Fruit fly (Drosophila melanogaster): ENCODE measurements around the gene Rhau.

Gene Rhau

DNA sequence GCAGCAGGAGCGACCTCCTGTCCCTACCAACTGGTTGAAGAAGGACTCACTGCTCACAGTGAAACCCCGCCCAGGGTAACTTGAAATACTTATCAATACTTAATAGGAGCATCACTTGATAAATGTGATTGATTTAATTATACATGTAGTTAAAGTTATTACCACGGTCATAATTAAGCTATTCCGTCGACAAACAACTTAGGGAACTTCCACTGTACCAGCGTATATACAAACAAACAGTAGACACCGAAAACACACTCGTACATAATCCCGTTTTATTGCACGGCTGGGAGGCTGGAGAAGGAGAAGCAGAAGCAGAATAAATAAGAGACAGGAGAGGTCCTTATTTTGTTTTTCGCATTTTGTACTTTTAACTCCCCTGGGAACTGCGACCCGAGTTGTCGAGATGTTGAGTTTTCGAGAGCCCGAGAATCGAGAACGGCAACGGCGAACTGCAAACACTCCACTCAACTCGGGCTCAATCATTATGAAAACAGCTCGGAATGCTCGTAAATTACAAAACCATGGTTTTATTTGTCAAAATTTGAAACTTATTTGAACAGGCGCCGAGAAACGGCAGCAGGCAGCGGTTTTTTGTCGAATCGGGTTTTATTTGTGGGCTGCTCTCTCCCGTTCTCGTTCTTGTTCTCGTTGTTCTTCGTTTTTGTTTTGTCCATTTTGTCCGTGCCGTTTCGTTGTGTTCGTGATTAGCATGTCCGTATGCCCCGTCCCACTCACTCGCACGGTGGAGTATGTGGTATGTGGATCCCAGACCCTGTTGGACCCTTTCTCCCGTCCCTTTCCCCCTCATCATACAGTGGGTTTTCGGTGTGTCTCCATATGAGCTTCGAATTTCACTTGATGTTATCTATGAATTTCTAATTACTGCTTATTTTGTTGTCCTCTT, 42.5 kb upstream of the Rhau start (continued):
- TF ChIP-seq CG10462 (GFP tag; optimal IDR thresholded peaks at IDR 0.05) (peak; percentile 38), Dref (GFP tag; IDR thresholded peaks at IDR 0.05) (no peak), phol (tag; optimal IDR thresholded peaks at IDR 0.05) (peak; percentile 57), fd64A (GFP tag; optimal IDR thresholded peaks at IDR 0.05) (no peak), CG12104 (GFP tag; optimal IDR thresholded peaks at IDR 0.05) (peak; percentile 55), otp (GFP tag; IDR thresholded peaks at IDR 0.05) (peak; percentile 73; the same call in 2 of the 3 replicates), cato (GFP tag; optimal IDR thresholded peaks at IDR 0.05; ENCODE audit: borderline replicate concordance) (no peak), NC2α (GFP tag; optimal IDR thresholded peaks at IDR 0.05) (peak; percentile 36), Dp (GFP tag; optimal IDR thresholded peaks at IDR 0.05) (no peak), CoRest (tag; optimal IDR thresholded peaks at IDR 0.05) (peak; percentile 68), CG5953 (GFP tag; IDR thresholded peaks at IDR 0.05) (0 out of 2 replicates have a peak, but pooled peaks have one; percentile 29), CG32772 (GFP tag; IDR thresholded peaks at IDR 0.05) (peak; percentile 74), Jarid2 (GFP tag; optimal IDR thresholded peaks at IDR 0.05) (peak; percentile 3), CG31365 (tag; optimal IDR thresholded peaks at IDR 0.05) (peak; percentile 58), nau (GFP tag; optimal IDR thresholded peaks at IDR 0.05) (peak; percentile 38), pfk (GFP tag; optimal IDR thresholded peaks at IDR 0.05) (no peak), CG6791 (GFP tag; IDR thresholded peaks at IDR 0.05; ENCODE audit: partially characterized antibody) (no peak), Hsf (GFP tag; optimal IDR thresholded peaks at IDR 0.05) (peak; percentile 82), CG12659 (GFP tag; optimal IDR thresholded peaks at IDR 0.05) (peak; percentile 70), Ptx1 (GFP tag; IDR thresholded peaks at IDR 0.05) (peak; percentile 73), Meics (GFP tag; optimal IDR thresholded peaks at IDR 0.05) (peak; percentile 85), CG17328 (GFP tag; IDR thresholded peaks at IDR 0.05) (peak; percentile 47), CG7372 (GFP tag; IDR thresholded peaks at IDR 0.05) (peak; percentile 62), ATbp (GFP tag; optimal IDR thresholded peaks at IDR 0.05) (peak; percentile 52), CG4404 (GFP tag; IDR thresholded peaks at IDR 0.05) (peak; percentile 72), CG12391 (tag; optimal IDR thresholded peaks at IDR 0.05) (peak; percentile 77), CG8281 (tag; optimal IDR thresholded peaks at IDR 0.05) (no peak), CG14667 (GFP tag; IDR thresholded peaks at IDR 0.05) (peak; percentile 71), dysf (GFP tag; IDR thresholded peaks at IDR 0.05) (peak; percentile 88), CG1529 (GFP tag; optimal IDR thresholded peaks at IDR 0.05) (peak; percentile 16), gfzf (GFP tag; optimal IDR thresholded peaks at IDR 0.05) (no peak), onecut (GFP tag; IDR thresholded peaks at IDR 0.05) (peak; percentile 51), wek (GFP tag; optimal IDR thresholded peaks at IDR 0.05) (peak; percentile 11), zfh1 (GFP tag; IDR thresholded peaks at IDR 0.05) (peak; percentile 85), gem (tag; optimal IDR thresholded peaks at IDR 0.05) (peak; percentile 81), CG3838 (GFP tag; optimal IDR thresholded peaks at IDR 0.05) (no peak), sc (optimal IDR thresholded peaks at IDR 0.05) (no peak), sc (GFP tag; optimal IDR thresholded peaks at IDR 0.05) (no peak), Optix (GFP tag; IDR thresholded peaks at IDR 0.05) (peak; percentile 68), ems (GFP tag; optimal IDR thresholded peaks at IDR 0.05) (peak; percentile 62), Elba2 (GFP tag; optimal IDR thresholded peaks at IDR 0.05) (no peak), ci (GFP tag; IDR thresholded peaks at IDR 0.05) (peak; percentile 86), CG10147 (GFP tag; optimal IDR thresholded peaks at IDR 0.05) (peak; percentile 78), H15 (GFP tag; IDR thresholded peaks at IDR 0.05) (peak; percentile 63; the same call in 2 of the 3 replicates), vvl (GFP tag; IDR thresholded peaks at IDR 0.05) (peak; percentile 89), CG10366 (GFP tag; IDR thresholded peaks at IDR 0.05) (peak; percentile 62), CG11695 (GFP tag; IDR thresholded peaks at IDR 0.05) (peak; percentile 71; the same call in 1 of the 3 replicates), slp2 (GFP tag; optimal IDR thresholded peaks at IDR 0.05) (peak; percentile 40), CG15601 (tag; optimal IDR thresholded peaks at IDR 0.05) (peak; percentile 27)

All from whole organism, embryonic.